Fruit fly (Drosophila melanogaster) Kc167 (cell line): Measurements from ENCODE around the gene Atg4a.

Experiments used
- h ChIP-seq: fragments of >200 bp; optimal IDR thresholded peaks from 3 replicates; lab custom pipeline; 2018; ENCODE audit warnings: missing external identifiers
- insv ChIP-seq: fragments of >200 bp; optimal IDR thresholded peaks from 3 replicates; lab custom pipeline; 2018; ENCODE audit warnings: missing external identifiers
- psq ChIP-seq: fragments of >200 bp; optimal IDR thresholded peaks from 2 replicates; lab custom pipeline; 2017; ENCODE audit warnings: missing external identifiers
- ttk ChIP-seq: sonication (Bioruptor generic); optimal IDR thresholded peaks from 2 replicates; lab custom pipeline; 2017; ENCODE audit warnings: missing external identifiers

DNA sequence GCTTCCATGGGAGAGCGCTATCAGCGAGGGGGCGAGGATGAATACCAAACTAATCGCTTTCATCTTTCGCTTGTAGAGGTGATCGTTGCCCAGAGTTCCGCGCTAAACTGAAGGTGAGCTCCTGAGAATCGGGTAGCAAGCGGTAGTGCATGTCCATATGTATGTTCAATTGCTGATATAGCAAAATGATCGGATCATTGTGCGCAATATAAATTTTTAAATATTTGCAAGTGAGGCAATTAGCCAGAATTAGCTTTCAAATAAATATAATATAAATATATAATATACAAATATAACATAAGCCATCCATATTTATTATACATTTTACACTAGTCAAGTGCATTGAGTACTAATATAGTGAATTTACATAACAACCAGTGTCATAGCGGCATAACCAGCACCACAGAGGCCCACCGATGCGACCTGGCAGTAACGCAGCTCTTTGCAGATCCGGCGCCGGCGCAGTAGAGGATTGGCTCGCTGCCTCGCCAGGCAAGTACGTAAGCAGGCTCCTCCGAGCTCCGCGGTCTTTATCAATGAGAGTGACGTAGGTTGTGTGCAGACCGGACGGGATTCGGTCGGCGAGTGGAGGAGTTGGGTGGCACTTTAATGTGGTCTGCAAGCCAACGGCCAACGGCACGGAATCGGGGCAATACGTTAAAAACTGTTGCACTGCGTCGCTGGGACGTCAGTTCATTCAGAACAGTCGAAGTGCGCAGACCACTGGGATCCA, 53.5 kb downstream of the Atg4a start, which contains the start of the genes Iris and CG4577:
- TF ChIP-seq psq (lab: Kevin White, UChicago) (no peak), ttk (lab: Kevin White, UChicago) (no peak), h (no peak), insv (lab: Kevin White, UChicago) (no peak)
